Worm (Caenorhabditis elegans): Measurements from ENCODE around the gene T05C12.8.

The T05C12.8 gene

ce11 chrII:8204039-8204438, 13.7 kb upstream of the T05C12.8 start, which contains the start of gene col-76:
TSS of gene col-76 (plus strand) at chrII:8204339.
- no peak for TF ChIP-seq klf-2 (GFP tag; conservative IDR thresholded peaks at IDR 0.05)
- TF ChIP-seq tab-1 (GFP tag; IDR thresholded peaks at IDR 0.05), result no peak
- TF ChIP-seq cog-1 (tag; optimal IDR thresholded peaks at IDR 0.05), result no peak
- no peak for TF ChIP-seq ztf-23 (GFP tag; IDR thresholded peaks at IDR 0.05)
- no peak for TF ChIP-seq flt-1 (GFP tag; IDR thresholded peaks at IDR 0.05)
- TF ChIP-seq med-1 (GFP tag; optimal IDR thresholded peaks at IDR 0.05; ENCODE audit: insufficient read depth), result no peak
- no peak for TF ChIP-seq T22C8.4 (GFP tag; IDR thresholded peaks at IDR 0.05)
- TF ChIP-seq ref-1 (GFP tag; conservative IDR thresholded peaks at IDR 0.05), result no peak
- TF ChIP-seq ztf-29 (GFP tag; IDR thresholded peaks at IDR 0.05), result no peak

ce11 chrII:8199803-8200202, 9.4 kb upstream of the T05C12.8 start:
- no peak for TF ChIP-seq klf-2 (GFP tag; conservative IDR thresholded peaks at IDR 0.05)
- TF ChIP-seq med-1 (GFP tag; optimal IDR thresholded peaks at IDR 0.05; ENCODE audit: insufficient read depth), result no peak
- no peak for TF ChIP-seq ztf-23 (GFP tag; IDR thresholded peaks at IDR 0.05)
- TF ChIP-seq ref-1 (GFP tag; conservative IDR thresholded peaks at IDR 0.05), result no peak
- no peak for TF ChIP-seq flt-1 (GFP tag; IDR thresholded peaks at IDR 0.05)
- no peak for TF ChIP-seq cog-1 (tag; optimal IDR thresholded peaks at IDR 0.05)
- no peak for TF ChIP-seq tab-1 (GFP tag; IDR thresholded peaks at IDR 0.05)
- no peak for TF ChIP-seq ztf-29 (GFP tag; IDR thresholded peaks at IDR 0.05)

ce11 chrII:8198503-8198902, 8.1 kb upstream of the T05C12.8 start, which contains the start of gene qua-1:
TSS of gene qua-1 (plus strand) at chrII:8198803.
- TF ChIP-seq flt-1 (GFP tag; IDR thresholded peaks at IDR 0.05) (no peak), cog-1 (tag; optimal IDR thresholded peaks at IDR 0.05) (no peak)

- TF ChIP-seq ztf-29 (GFP tag; IDR thresholded peaks at IDR 0.05) (no peak), ztf-23 (GFP tag; IDR thresholded peaks at IDR 0.05) (no peak), tab-1 (GFP tag; IDR thresholded peaks at IDR 0.05) (no peak), cog-1 (tag; optimal IDR thresholded peaks at IDR 0.05) (no peak), flt-1 (GFP tag; IDR thresholded peaks at IDR 0.05) (no peak), T22C8.4 (GFP tag; IDR thresholded peaks at IDR 0.05) (no peak)
These were observed 3.6 kb upstream of the T05C12.8 start for ce11 chrII:8193922-8194321.

- no peak for TF ChIP-seq T22C8.4 (GFP tag; IDR thresholded peaks at IDR 0.05)
- TF ChIP-seq flt-1 (GFP tag; IDR thresholded peaks at IDR 0.05), result no peak
- no peak for TF ChIP-seq ref-1 (GFP tag; conservative IDR thresholded peaks at IDR 0.05)
- no peak for TF ChIP-seq klf-2 (GFP tag; conservative IDR thresholded peaks at IDR 0.05)
- no peak for TF ChIP-seq med-1 (GFP tag; optimal IDR thresholded peaks at IDR 0.05; ENCODE audit: insufficient read depth)
- TF ChIP-seq cog-1 (tag; optimal IDR thresholded peaks at IDR 0.05), result no peak
- no peak for TF ChIP-seq ztf-23 (GFP tag; IDR thresholded peaks at IDR 0.05)
- no peak for TF ChIP-seq tab-1 (GFP tag; IDR thresholded peaks at IDR 0.05)
- TF ChIP-seq ztf-29 (GFP tag; IDR thresholded peaks at IDR 0.05), result no peak
These were observed 2.8 kb upstream of the T05C12.8 start, which contains the start of gene T05C12.9 for ce11 chrII:8193126-8193525. TSS of gene T05C12.9 (minus strand) at chrII:8193226.

ce11 chrII:8187516-8187915, 2.8 kb downstream of the T05C12.8 start:
- TF ChIP-seq med-1 (GFP tag; optimal IDR thresholded peaks at IDR 0.05; ENCODE audit: insufficient read depth) (no peak), ref-1 (GFP tag; conservative IDR thresholded peaks at IDR 0.05) (no peak), cog-1 (tag; optimal IDR thresholded peaks at IDR 0.05) (no peak)

ce11 chrII:8185016-8185493, 5.3 kb downstream of the T05C12.8 start, which contains the start of the genes mig-5 and cct-1:
TSS of gene mig-5 (minus strand) at chrII:8185023.
TSS of gene cct-1 (plus strand) at chrII:8185443.
- peak; percentile 71 for TF ChIP-seq flt-1 (GFP tag; IDR thresholded peaks at IDR 0.05)
- peak; percentile 84 for TF ChIP-seq cog-1 (tag; optimal IDR thresholded peaks at IDR 0.05)
- no peak for TF ChIP-seq tab-1 (GFP tag; IDR thresholded peaks at IDR 0.05)

- no peak for TF ChIP-seq flt-1 (GFP tag; IDR thresholded peaks at IDR 0.05)
- no peak for TF ChIP-seq ztf-29 (GFP tag; IDR thresholded peaks at IDR 0.05)
- TF ChIP-seq med-1 (GFP tag; optimal IDR thresholded peaks at IDR 0.05; ENCODE audit: insufficient read depth), result no peak
- no peak for TF ChIP-seq ztf-23 (GFP tag; IDR thresholded peaks at IDR 0.05)
- no peak for TF ChIP-seq ref-1 (GFP tag; conservative IDR thresholded peaks at IDR 0.05)
- no peak for TF ChIP-seq tab-1 (GFP tag; IDR thresholded peaks at IDR 0.05)
- TF ChIP-seq klf-2 (GFP tag; conservative IDR thresholded peaks at IDR 0.05), result no peak
- TF ChIP-seq T22C8.4 (GFP tag; IDR thresholded peaks at IDR 0.05), result no peak
- no peak for TF ChIP-seq cog-1 (tag; optimal IDR thresholded peaks at IDR 0.05)
These were observed 8.9 kb downstream of the T05C12.8 start, which contains the start of gene dylt-3 for ce11 chrII:8181437-8181836. TSS of gene dylt-3 (plus strand) at chrII:8181737.

- no peak for TF ChIP-seq cog-1 (tag; optimal IDR thresholded peaks at IDR 0.05)
- TF ChIP-seq tab-1 (GFP tag; IDR thresholded peaks at IDR 0.05), result no peak
- TF ChIP-seq flt-1 (GFP tag; IDR thresholded peaks at IDR 0.05), result no peak
- TF ChIP-seq ztf-23 (GFP tag; IDR thresholded peaks at IDR 0.05), result no peak
- TF ChIP-seq med-1 (GFP tag; optimal IDR thresholded peaks at IDR 0.05; ENCODE audit: insufficient read depth), result no peak
- no peak for TF ChIP-seq klf-2 (GFP tag; conservative IDR thresholded peaks at IDR 0.05)
- TF ChIP-seq ref-1 (GFP tag; conservative IDR thresholded peaks at IDR 0.05), result no peak
- no peak for TF ChIP-seq ztf-29 (GFP tag; IDR thresholded peaks at IDR 0.05)
- TF ChIP-seq T22C8.4 (GFP tag; IDR thresholded peaks at IDR 0.05), result no peak
These were observed 10.1 kb downstream of the T05C12.8 start, which contains the start of gene T05C12.4 for ce11 chrII:8180281-8180680. TSS of gene T05C12.4 (minus strand) at chrII:8180381.

- TF ChIP-seq cog-1 (tag; optimal IDR thresholded peaks at IDR 0.05), result no peak
- no peak for TF ChIP-seq flt-1 (GFP tag; IDR thresholded peaks at IDR 0.05)
- no peak for TF ChIP-seq med-1 (GFP tag; optimal IDR thresholded peaks at IDR 0.05; ENCODE audit: insufficient read depth)
- TF ChIP-seq ztf-29 (GFP tag; IDR thresholded peaks at IDR 0.05), result no peak
- TF ChIP-seq tab-1 (GFP tag; IDR thresholded peaks at IDR 0.05), result no peak
- TF ChIP-seq ref-1 (GFP tag; conservative IDR thresholded peaks at IDR 0.05), result no peak
- TF ChIP-seq ztf-23 (GFP tag; IDR thresholded peaks at IDR 0.05), result no peak
- TF ChIP-seq klf-2 (GFP tag; conservative IDR thresholded peaks at IDR 0.05), result no peak
- no peak for TF ChIP-seq T22C8.4 (GFP tag; IDR thresholded peaks at IDR 0.05)
These were observed 11.7 kb downstream of the T05C12.8 start for ce11 chrII:8178614-8179013.
